Worm (Caenorhabditis elegans) whole organism, early embryonic: ENCODE measurements around the gene ztf-14.

Source experiments
- B0310.2 ChIP-seq: sonication (generic microtip); optimal IDR thresholded peaks from 2 replicates; lab custom pipeline; 2016; ENCODE audit warnings: mild to moderate bottlenecking, missing genetic modification characterization, missing compliant biosample characterization
- F13C5.2 ChIP-seq: sonication (generic microtip); optimal IDR thresholded peaks from 2 replicates; lab custom pipeline; 2017; ENCODE audit warnings: mild to moderate bottlenecking, missing genetic modification characterization, inconsistent platforms, missing compliant biosample characterization
- aly-1 ChIP-seq: sonication (generic microtip); optimal IDR thresholded peaks from 2 replicates; lab custom pipeline; 2016; ENCODE audit warnings: missing genetic modification characterization, missing compliant biosample characterization
- ama-1 ChIP-seq: fragments of 150-350 bp; optimal IDR thresholded peaks from 2 replicates; lab custom pipeline; 2014
- ceh-13 ChIP-seq: fragments of 200-800 bp; sonication (Bioruptor generic); optimal IDR thresholded peaks from 2 replicates; lab custom pipeline; 2018; ENCODE audit warnings: mild to moderate bottlenecking, missing genetic modification characterization, missing compliant biosample characterization
- ceh-36 ChIP-seq: sonication (generic microtip); optimal IDR thresholded peaks from 2 replicates; lab custom pipeline; 2016; ENCODE audit warnings: missing genetic modification characterization, inconsistent platforms, missing compliant biosample characterization
- ets-7 ChIP-seq: sonication (generic microtip); optimal IDR thresholded peaks from 2 replicates; lab custom pipeline; 2016; ENCODE audit warnings: missing genotype, missing genetic modification characterization, missing compliant biosample characterization
- flt-1 ChIP-seq: fragments of 200-800 bp; sonication (Bioruptor generic); IDR thresholded peaks from 2 replicates; pipeline ENCODE4 v1.3.6; 2022; ENCODE audit warnings: missing genetic modification characterization, missing compliant biosample characterization
- hmbx-1 ChIP-seq: sonication (generic microtip); optimal IDR thresholded peaks from 2 replicates; lab custom pipeline; 2016; ENCODE audit warnings: mild to moderate bottlenecking, missing genetic modification characterization, missing compliant biosample characterization
- hmg-4 ChIP-seq: fragments of 200-800 bp; sonication (Bioruptor generic); optimal IDR thresholded peaks from 2 replicates; lab custom pipeline; 2018; ENCODE audit warnings: mild to moderate bottlenecking, missing genetic modification characterization, missing compliant biosample characterization
- hnd-1 ChIP-seq: sonication (generic microtip); optimal IDR thresholded peaks from 2 replicates; lab custom pipeline; 2016; ENCODE audit warnings: missing genetic modification characterization, missing compliant biosample characterization
- pes-1 ChIP-seq: fragments of 200-800 bp; sonication (Bioruptor generic); IDR thresholded peaks from 2 replicates; pipeline ENCODE4 v1.3.6; 2022; ENCODE audit warnings: missing genetic modification reagents, missing genetic modification characterization, missing compliant biosample characterization
- scrt-1 ChIP-seq: fragments of 200-800 bp; sonication (Bioruptor generic); IDR thresholded peaks from 2 replicates; pipeline ENCODE4 v1.3.6; 2022; ENCODE audit warnings: missing genetic modification characterization, missing compliant biosample characterization
- sea-1 ChIP-seq: fragments of 200-800 bp; sonication (Bioruptor generic); conservative IDR thresholded peaks from 2 replicates; pipeline ENCODE4 v1.3.6; 2022; ENCODE audit warnings: missing genetic modification characterization, missing compliant biosample characterization
- tbx-11 ChIP-seq: fragments of 200-800 bp; sonication (Bioruptor generic); IDR thresholded peaks from 2 replicates; pipeline ENCODE4 v1.3.6; 2022; ENCODE audit warnings: missing genetic modification characterization, missing compliant biosample characterization
- tbx-37 ChIP-seq: fragments of 200-800 bp; sonication (Bioruptor generic); conservative IDR thresholded peaks from 2 replicates; pipeline ENCODE4 v1.3.6; 2022; ENCODE audit warnings: missing genetic modification reagents, missing genetic modification characterization, missing compliant biosample characterization
- tra-4 ChIP-seq: sonication (generic microtip); optimal IDR thresholded peaks from 2 replicates; lab custom pipeline; 2017; ENCODE audit warnings: missing genetic modification characterization, missing compliant biosample characterization

ztf-14 gene

ce11 chrX:14478743-14479428, 17.0 kb upstream of the ztf-14 start, which contains the start of gene M163.11:
TSS of gene M163.11 (plus strand) at chrX:14479378.
- TF ChIP-seq tbx-37: no peak
- TF ChIP-seq ceh-36: no peak
- no peak for TF ChIP-seq ceh-13 (GFP tag; lab: Kevin White, UChicago)
- no peak for TF ChIP-seq ets-7 (tag; lab: Kevin White, UChicago)
- TF ChIP-seq scrt-1 (GFP tag; lab: Robert Waterston, UW): no peak
- TF ChIP-seq sea-1 (GFP tag; lab: Robert Waterston, UW): no peak
- no peak for TF ChIP-seq ama-1 (lab: Kevin White, UChicago)
- no peak for TF ChIP-seq hmg-4 (GFP tag; lab: Kevin White, UChicago)
- no peak for TF ChIP-seq tbx-11 (GFP tag; lab: Robert Waterston, UW)
- no peak for TF ChIP-seq F13C5.2 (tag; lab: Kevin White, UChicago)
- TF ChIP-seq aly-1 (tag; lab: Kevin White, UChicago): no peak
- no peak for TF ChIP-seq hmbx-1 (tag; lab: Kevin White, UChicago)
- no peak for TF ChIP-seq hnd-1
- TF ChIP-seq pes-1 (GFP tag; lab: Robert Waterston, UW): no peak
- TF ChIP-seq B0310.2 (tag; lab: Kevin White, UChicago): no peak
- no peak for TF ChIP-seq flt-1 (GFP tag; lab: Robert Waterston, UW)
- no peak for TF ChIP-seq tra-4 (tag; lab: Kevin White, UChicago)

ce11 chrX:14480248-14480647, 15.6 kb upstream of the ztf-14 start, which contains the start of gene gfi-3:
TSS of gene gfi-3 (plus strand) at chrX:14480572.
- 0 out of 2 replicates have a peak, but pooled peaks have one; percentile 47 for TF ChIP-seq scrt-1 (GFP tag; lab: Robert Waterston, UW)
- no peak for TF ChIP-seq aly-1 (tag; lab: Kevin White, UChicago)
- TF ChIP-seq B0310.2 (tag; lab: Kevin White, UChicago): no peak
- TF ChIP-seq sea-1 (GFP tag; lab: Robert Waterston, UW): peak; percentile 51; the same call in 1 of the 2 replicates
- TF ChIP-seq hnd-1: no peak
- TF ChIP-seq hmbx-1 (tag; lab: Kevin White, UChicago): no peak
- no peak for TF ChIP-seq ama-1 (lab: Kevin White, UChicago)
- TF ChIP-seq ceh-36: peak; percentile 9
- peak; percentile 69 for TF ChIP-seq hmg-4 (GFP tag; lab: Kevin White, UChicago)
- peak; percentile 76 for TF ChIP-seq pes-1 (GFP tag; lab: Robert Waterston, UW)
- peak; percentile 82 for TF ChIP-seq F13C5.2 (tag; lab: Kevin White, UChicago)
- no peak for TF ChIP-seq ets-7 (tag; lab: Kevin White, UChicago)
- peak; percentile 48; the same call in 1 of the 2 replicates for TF ChIP-seq tbx-37
- peak; percentile 47; the same call in 1 of the 2 replicates for TF ChIP-seq tbx-11 (GFP tag; lab: Robert Waterston, UW)
- TF ChIP-seq tra-4 (tag; lab: Kevin White, UChicago): no peak
- TF ChIP-seq ceh-13 (GFP tag; lab: Kevin White, UChicago): no peak
- no peak for TF ChIP-seq flt-1 (GFP tag; lab: Robert Waterston, UW)

DNA sequence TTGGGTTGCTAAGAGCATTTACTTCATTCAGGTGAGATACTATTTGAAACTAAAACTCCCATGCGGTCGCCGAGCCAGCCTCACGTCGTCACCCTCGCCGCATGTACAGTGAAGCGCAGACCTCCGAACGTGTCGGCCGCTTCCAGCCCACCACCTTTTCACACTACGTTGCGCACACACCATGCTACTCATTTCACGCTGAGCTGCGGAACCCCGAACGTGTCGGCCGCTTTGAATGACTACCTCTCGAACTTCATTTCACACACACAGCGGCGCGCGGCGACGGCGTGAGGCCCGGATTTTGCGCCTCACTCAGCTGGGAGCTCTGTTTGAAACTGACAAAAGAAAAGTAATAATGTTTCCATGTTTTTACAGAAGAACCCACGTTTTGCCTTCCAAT, 14.2 kb upstream of the ztf-14 start:
- 0 out of 2 replicates have a peak, but pooled peaks have one; percentile 22 for TF ChIP-seq tbx-11 (GFP tag; lab: Robert Waterston, UW)
- no peak for TF ChIP-seq hmbx-1 (tag; lab: Kevin White, UChicago)

DNA sequence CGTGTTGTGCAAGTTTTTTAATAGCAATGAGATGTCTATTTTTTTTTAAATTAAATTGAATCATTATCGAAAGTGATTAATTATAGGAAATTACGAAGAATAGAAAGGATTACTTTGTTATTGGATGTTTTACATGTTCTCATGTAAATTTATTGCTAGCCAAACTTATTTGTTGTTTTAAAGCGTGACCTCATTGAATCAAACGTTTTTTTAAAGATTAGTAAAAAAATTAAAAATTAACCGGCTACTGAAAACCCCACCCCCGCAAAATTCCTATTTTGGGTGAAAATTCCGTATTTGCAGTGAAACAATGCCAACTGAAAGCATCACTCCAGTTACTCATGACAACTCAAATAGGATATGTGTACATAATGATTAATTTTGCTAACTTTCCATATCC, 11.1 kb upstream of the ztf-14 start, which contains the start of gene M163.8:
TSS of gene M163.8 (plus strand) at position 301 of the 400 bp plus-strand sequence.
- no peak for TF ChIP-seq hmg-4 (GFP tag; lab: Kevin White, UChicago)
- TF ChIP-seq sea-1 (GFP tag; lab: Robert Waterston, UW): no peak
- no peak for TF ChIP-seq ama-1 (lab: Kevin White, UChicago)
- TF ChIP-seq F13C5.2 (tag; lab: Kevin White, UChicago): no peak
- TF ChIP-seq pes-1 (GFP tag; lab: Robert Waterston, UW): no peak
- TF ChIP-seq scrt-1 (GFP tag; lab: Robert Waterston, UW): no peak
- TF ChIP-seq hnd-1: no peak
- no peak for TF ChIP-seq ceh-13 (GFP tag; lab: Kevin White, UChicago)
- no peak for TF ChIP-seq hmbx-1 (tag; lab: Kevin White, UChicago)
- no peak for TF ChIP-seq B0310.2 (tag; lab: Kevin White, UChicago)
- TF ChIP-seq ceh-36: no peak
- TF ChIP-seq flt-1 (GFP tag; lab: Robert Waterston, UW): no peak
- TF ChIP-seq tra-4 (tag; lab: Kevin White, UChicago): no peak
- TF ChIP-seq tbx-11 (GFP tag; lab: Robert Waterston, UW): no peak
- TF ChIP-seq ets-7 (tag; lab: Kevin White, UChicago): no peak
- no peak for TF ChIP-seq aly-1 (tag; lab: Kevin White, UChicago)

DNA sequence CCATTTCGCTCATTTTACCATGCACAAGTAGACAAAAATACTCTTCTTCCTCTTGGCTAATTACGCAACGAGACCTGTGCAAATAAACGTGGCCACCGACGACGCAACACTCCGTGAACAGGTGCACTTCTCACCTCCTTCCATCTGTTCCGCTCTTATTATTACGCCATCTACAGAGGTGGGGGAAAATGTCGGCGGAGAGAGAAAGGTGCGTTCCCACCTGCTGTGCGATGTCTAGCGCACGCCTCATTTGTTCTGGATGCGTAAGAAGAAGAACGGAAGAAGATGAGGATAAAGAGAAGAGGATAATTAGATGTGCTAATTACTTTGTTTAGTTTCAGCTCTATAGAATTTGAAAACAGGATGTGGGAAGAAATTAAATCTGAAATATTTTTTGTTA, 9.4 kb upstream of the ztf-14 start:
- TF ChIP-seq hmg-4 (GFP tag; lab: Kevin White, UChicago): peak; percentile 55
- no peak for TF ChIP-seq scrt-1 (GFP tag; lab: Robert Waterston, UW)
- 0 out of 2 replicates have a peak, but pooled peaks have one; percentile 45 for TF ChIP-seq flt-1 (GFP tag; lab: Robert Waterston, UW)
- no peak for TF ChIP-seq aly-1 (tag; lab: Kevin White, UChicago)
- no peak for TF ChIP-seq ama-1 (lab: Kevin White, UChicago)
- no peak; the same call in 1 of the 2 replicates for TF ChIP-seq tbx-37
- TF ChIP-seq hmbx-1 (tag; lab: Kevin White, UChicago): no peak
- 0 out of 2 replicates have a peak, but pooled peaks have one; percentile 21 for TF ChIP-seq sea-1 (GFP tag; lab: Robert Waterston, UW)
- TF ChIP-seq ets-7 (tag; lab: Kevin White, UChicago): peak; percentile 75
- no peak for TF ChIP-seq F13C5.2 (tag; lab: Kevin White, UChicago)
- TF ChIP-seq tbx-11 (GFP tag; lab: Robert Waterston, UW): no peak
- TF ChIP-seq pes-1 (GFP tag; lab: Robert Waterston, UW): no peak; the same call in 1 of the 2 replicates

- TF ChIP-seq ama-1 (lab: Kevin White, UChicago) (no peak), aly-1 (tag; lab: Kevin White, UChicago) (no peak), ets-7 (tag; lab: Kevin White, UChicago) (no peak), ceh-13 (GFP tag; lab: Kevin White, UChicago) (no peak), hnd-1 (no peak), tra-4 (tag; lab: Kevin White, UChicago) (no peak), hmg-4 (GFP tag; lab: Kevin White, UChicago) (no peak), tbx-37 (no peak), flt-1 (GFP tag; lab: Robert Waterston, UW) (no peak), B0310.2 (tag; lab: Kevin White, UChicago) (no peak), hmbx-1 (tag; lab: Kevin White, UChicago) (no peak), F13C5.2 (tag; lab: Kevin White, UChicago) (no peak), sea-1 (GFP tag; lab: Robert Waterston, UW) (no peak)
These were observed 8.6 kb upstream of the ztf-14 start for ce11 chrX:14487333-14487732.
